Worm (Caenorhabditis elegans): ENCODE data around the gene nhr-227.

DNA sequence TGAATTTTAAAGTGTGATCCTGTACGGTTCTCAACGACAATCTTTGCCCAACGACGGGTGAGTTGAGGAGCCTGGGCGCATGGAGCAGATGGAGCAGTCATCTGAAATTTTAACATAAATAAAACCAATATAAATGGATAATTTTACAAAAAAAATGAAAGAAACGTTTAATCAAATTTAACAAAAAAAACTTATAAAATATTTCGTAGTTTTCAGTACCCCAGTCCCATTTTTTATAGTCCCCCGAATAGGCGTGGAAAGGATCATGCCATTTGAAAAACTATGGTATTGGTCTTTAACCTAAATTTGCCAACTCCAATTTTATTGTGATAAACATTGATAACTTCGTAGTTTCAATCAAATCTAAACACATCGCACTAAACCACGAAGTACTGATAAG is 39.8 kb downstream of the nhr-227 start, which contains the start of gene pud-3:
- TF ChIP-seq blmp-1 (tag; optimal IDR thresholded peaks at IDR 0.05): no peak
- no peak for TF ChIP-seq nhr-28 (tag; optimal IDR thresholded peaks at IDR 0.05)
- TF ChIP-seq mep-1 (tag; optimal IDR thresholded peaks at IDR 0.05): no peak
- TF ChIP-seq unc-62 (GFP tag; optimal IDR thresholded peaks at IDR 0.05): no peak
- TF ChIP-seq unc-39 (tag; optimal IDR thresholded peaks at IDR 0.05): no peak
- TF ChIP-seq ceh-43 (GFP tag; optimal IDR thresholded peaks at IDR 0.05): no peak
- TF ChIP-seq lin-32 (GFP tag; optimal IDR thresholded peaks at IDR 0.05): no peak
- TF ChIP-seq unc-120 (tag; optimal IDR thresholded peaks at IDR 0.05; ENCODE audit: poor library complexity, severe bottlenecking): no peak
- TF ChIP-seq M03D4.4 (tag; optimal IDR thresholded peaks at IDR 0.05): no peak
- TF ChIP-seq nhr-76 (tag; optimal IDR thresholded peaks at IDR 0.05): no peak
- TF ChIP-seq ztf-11 (tag; optimal IDR thresholded peaks at IDR 0.05): no peak
- no peak for TF ChIP-seq mab-5 (tag; optimal IDR thresholded peaks at IDR 0.05)
- no peak for TF ChIP-seq elt-3 (tag; optimal IDR thresholded peaks at IDR 0.05)
- no peak for TF ChIP-seq nhr-12 (tag; optimal IDR thresholded peaks at IDR 0.05)
